Worm (Caenorhabditis elegans) whole organism, L4 larva: ENCODE measurements around the gene sre-37.

Experiments used
- R02D3.7 ChIP-seq: fragments of 150-350 bp; sonication (generic microtip); optimal IDR thresholded peaks from 3 replicates; lab custom pipeline; 2014; ENCODE audit warnings: missing biosample characterization, missing genetic modification characterization
- ama-1 ChIP-seq: fragments of 150-350 bp; optimal IDR thresholded peaks from 2 replicates; lab custom pipeline; 2014; ENCODE audit warnings: inconsistent platforms, mixed read lengths
- dmd-8 ChIP-seq: fragments of 200-800 bp; sonication (Bioruptor generic); IDR thresholded peaks from 2 replicates; pipeline ENCODE4 v1.3.6; 2022; ENCODE audit warnings: missing genetic modification characterization, missing compliant biosample characterization
- dpl-1 ChIP-seq: fragments of 150-350 bp; optimal IDR thresholded peaks from 2 replicates; lab custom pipeline; 2014; ENCODE audit warnings: missing biosample characterization, missing genetic modification reagents, missing genetic modification characterization
- egl-43 ChIP-seq: fragments of 200-800 bp; sonication (Bioruptor generic); IDR thresholded peaks from 2 replicates; pipeline ENCODE4 v1.3.6; 2022; ENCODE audit warnings: missing genetic modification reagents, missing genetic modification characterization, missing compliant biosample characterization
- mdl-1 ChIP-seq, 2 experiments: fragments of 150-350 bp in 1 of 2; sonication (generic microtip) in 1 of 2; optimal IDR thresholded peaks; 2 replicates each; lab custom pipeline; 2014 to 2017; ENCODE audit warnings: missing biosample characterization in 2 of 2, missing genetic modification characterization in 2 of 2
- nhr-11 ChIP-seq: fragments of 150-350 bp; optimal IDR thresholded peaks from 2 replicates; lab custom pipeline; 2014; ENCODE audit warnings: missing biosample characterization, missing genetic modification characterization
- pha-4 ChIP-seq, 2 experiments: fragments of 150-350 bp in 1 of 2; fragments of 200-800 bp in 1 of 2; sonication (Bioruptor generic) in 1 of 2; IDR thresholded peaks in 1 of 2; optimal IDR thresholded peaks in 1 of 2; 2 replicates each; pipeline versions ENCODE4 v1.3.6 to Lab custom; 2014 to 2022; ENCODE audit warnings: missing genetic modification characterization in 2 of 2, missing genetic modification reagents in 2 of 2, missing biosample characterization in 1 of 2, missing compliant biosample characterization in 1 of 2
- skn-1 ChIP-seq: fragments of 150-350 bp; optimal IDR thresholded peaks from 2 replicates; lab custom pipeline; 2014; ENCODE audit warnings: missing biosample characterization, missing genetic modification characterization
- unc-39 ChIP-seq: sonication (generic microtip); optimal IDR thresholded peaks from 2 replicates; lab custom pipeline; 2017; ENCODE audit warnings: missing biosample characterization, missing genetic modification characterization

DNA sequence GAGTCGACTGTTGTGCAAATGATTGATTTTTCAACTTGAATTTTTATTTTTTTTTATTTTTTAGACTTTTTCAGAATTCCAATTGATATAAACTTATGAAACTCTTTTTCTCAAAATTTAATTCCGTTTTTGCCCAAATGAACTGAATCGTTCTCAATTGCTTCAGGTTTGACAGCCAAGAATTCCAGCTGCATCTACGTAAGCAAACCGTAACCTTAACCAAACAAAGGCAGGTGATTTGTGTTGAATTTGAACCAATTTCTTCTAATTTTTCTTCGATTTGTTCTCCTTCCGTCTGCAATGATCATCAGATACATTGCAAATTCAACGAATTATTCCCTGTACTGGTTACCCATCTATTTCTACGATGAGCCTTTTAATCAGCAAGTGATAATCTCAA, 15.8 kb upstream of the sre-37 start, which contains the start of gene sre-34:
- TF ChIP-seq egl-43 (GFP tag; lab: Robert Waterston, UW), result no peak
- no peak for TF ChIP-seq nhr-11 (tag; lab: Kevin White, UChicago)
- no peak for TF ChIP-seq skn-1 (tag; lab: Kevin White, UChicago)
- no peak for TF ChIP-seq mdl-1 (tag; optimal IDR thresholded peaks at IDR 0.05; lab: Kevin White, UChicago)
- no peak for TF ChIP-seq dpl-1 (GFP tag; lab: Kevin White, UChicago)
- no peak for TF ChIP-seq dmd-8 (GFP tag; lab: Robert Waterston, UW)
- TF ChIP-seq R02D3.7 (tag; lab: Kevin White, UChicago), result no peak
- TF ChIP-seq pha-4 (GFP tag; IDR thresholded peaks at IDR 0.05; lab: Robert Waterston, UW), result no peak
- TF ChIP-seq pha-4 (tag; optimal IDR thresholded peaks at IDR 0.05; lab: Kevin White, UChicago), result no peak
- TF ChIP-seq unc-39 (tag; lab: Kevin White, UChicago), result no peak
- TF ChIP-seq ama-1 (lab: Kevin White, UChicago), result no peak
